Fruit fly (Drosophila melanogaster) whole organism, embryonic: ENCODE results near the gene fne.

Experiments
- Atf-2 ChIP-seq: fragments of 200-800 bp; sonication (Bioruptor generic); optimal IDR thresholded peaks from 2 replicates; lab custom pipeline; 2016; ENCODE audit warnings: missing biosample characterization, missing genetic modification characterization
- Atf3 ChIP-seq: fragments of 200-800 bp; sonication (Bioruptor generic); optimal IDR thresholded peaks from 3 replicates; lab custom pipeline; 2016; ENCODE audit warnings: missing biosample characterization, missing genetic modification characterization
- Bgb ChIP-seq: fragments of 200-800 bp; sonication (Bioruptor generic); IDR thresholded peaks from 2 replicates; pipeline ENCODE4 v1.3.6; 2022; ENCODE audit warnings: missing biosample characterization, missing genetic modification characterization; ENCODE audit not compliant: partially characterized antibody
- CG10209 ChIP-seq: fragments of 200-800 bp; sonication (Bioruptor generic); optimal IDR thresholded peaks from 3 replicates; lab custom pipeline; 2017; ENCODE audit warnings: missing biosample characterization, mild to moderate bottlenecking, missing genetic modification characterization, missing genetic modification reagents
- CG10366 ChIP-seq: fragments of 200-800 bp; sonication (Bioruptor generic); IDR thresholded peaks from 2 replicates; pipeline ENCODE4 v1.3.6; 2022; ENCODE audit warnings: missing biosample characterization, missing genetic modification characterization
- CG12659 ChIP-seq: fragments of 200-800 bp; sonication (Bioruptor generic); optimal IDR thresholded peaks from 3 replicates; lab custom pipeline; 2017; ENCODE audit warnings: mild to moderate bottlenecking, missing biosample characterization, missing genetic modification reagents, missing genetic modification characterization
- CG14710 ChIP-seq: fragments of 200-800 bp; sonication (Bioruptor generic); optimal IDR thresholded peaks from 3 replicates; lab custom pipeline; 2019; ENCODE audit warnings: missing biosample characterization, mild to moderate bottlenecking, missing genetic modification characterization, moderate library complexity
- CG17361 ChIP-seq: fragments of 200-800 bp; sonication (Bioruptor generic); IDR thresholded peaks from 3 replicates; pipeline ENCODE4 v1.3.6; 2022; ENCODE audit warnings: missing biosample characterization, missing genetic modification characterization
- CG18619 ChIP-seq: fragments of 200-800 bp; sonication (Bioruptor generic); optimal IDR thresholded peaks from 3 replicates; lab custom pipeline; 2017; ENCODE audit warnings: missing biosample characterization, mild to moderate bottlenecking, missing genetic modification characterization
- CG2129 ChIP-seq: fragments of 200-800 bp; sonication (Bioruptor generic); IDR thresholded peaks from 2 replicates; pipeline ENCODE4 v1.3.6; 2022; ENCODE audit warnings: missing biosample characterization, missing genetic modification characterization; ENCODE audit not compliant: partially characterized antibody
- CG30403 ChIP-seq: fragments of 200-800 bp; sonication (Bioruptor generic); optimal IDR thresholded peaks from 3 replicates; lab custom pipeline; 2016; ENCODE audit warnings: missing biosample characterization, missing genetic modification characterization
- CG31224 ChIP-seq: fragments of 200-800 bp; sonication (Bioruptor generic); IDR thresholded peaks from 2 replicates; pipeline ENCODE4 v1.3.6; 2022; ENCODE audit warnings: missing biosample characterization, missing genetic modification characterization
- CG6813 ChIP-seq: fragments of 200-800 bp; sonication (Bioruptor generic); optimal IDR thresholded peaks from 2 replicates; lab custom pipeline; 2017; ENCODE audit warnings: missing biosample characterization, missing genetic modification characterization, mild to moderate bottlenecking, moderate library complexity, missing genetic modification reagents
- CG9817 ChIP-seq: fragments of 200-800 bp; sonication (Bioruptor generic); optimal IDR thresholded peaks from 2 replicates; lab custom pipeline; 2018; ENCODE audit warnings: missing biosample characterization, mild to moderate bottlenecking, missing genetic modification characterization, moderate library complexity
- Doc2 ChIP-seq: fragments of 200-800 bp; sonication (Bioruptor generic); IDR thresholded peaks from 2 replicates; pipeline ENCODE4 v1.3.6; 2022; ENCODE audit warnings: missing biosample characterization, missing genetic modification characterization
- Dref ChIP-seq: fragments of 200-800 bp; sonication (Bioruptor generic); IDR thresholded peaks from 2 replicates; pipeline ENCODE4 v1.3.6; 2022; ENCODE audit warnings: missing biosample characterization, missing genetic modification characterization
- E2f2 ChIP-seq: fragments of 200-800 bp; sonication (Bioruptor generic); IDR thresholded peaks from 2 replicates; pipeline ENCODE4 v1.3.6; 2022; ENCODE audit warnings: missing biosample characterization, missing genetic modification characterization
- Ets65A ChIP-seq: fragments of 200-800 bp; sonication (Bioruptor generic); peaks from one replicate; lab custom pipeline; 2016; ENCODE audit warnings: missing biosample characterization, missing genetic modification characterization
- Gug ChIP-seq: fragments of 200-800 bp; sonication (Bioruptor generic); IDR thresholded peaks from 4 replicates; pipeline ENCODE4 v1.3.6; 2022; ENCODE audit warnings: missing biosample characterization, missing genetic modification characterization
- Hmr ChIP-seq: fragments of 200-800 bp; sonication (Bioruptor generic); optimal IDR thresholded peaks from 3 replicates; lab custom pipeline; 2017; ENCODE audit warnings: mild to moderate bottlenecking, missing biosample characterization, missing genetic modification reagents, missing genetic modification characterization
- Jarid2 ChIP-seq: fragments of 200-800 bp; sonication (Bioruptor generic); optimal IDR thresholded peaks from 3 replicates; lab custom pipeline; 2017; ENCODE audit warnings: mild to moderate bottlenecking, missing biosample characterization, missing genetic modification reagents, missing genetic modification characterization
- Kr ChIP-seq: fragments of 200-800 bp; sonication (Bioruptor generic); optimal IDR thresholded peaks from 2 replicates; lab custom pipeline; 2017; ENCODE audit warnings: missing biosample characterization, mild to moderate bottlenecking, missing genetic modification characterization
- Meics ChIP-seq: fragments of 200-800 bp; sonication (Bioruptor generic); optimal IDR thresholded peaks from 2 replicates; lab custom pipeline; 2017; ENCODE audit warnings: missing biosample characterization, mild to moderate bottlenecking, missing genetic modification characterization
- Nf-YC ChIP-seq: fragments of 200-800 bp; optimal IDR thresholded peaks from 3 replicates; lab custom pipeline; 2019; ENCODE audit warnings: missing biosample characterization, mild to moderate bottlenecking, missing genetic modification characterization, moderate library complexity
- Rx ChIP-seq: fragments of 200-800 bp; sonication (Bioruptor generic); IDR thresholded peaks from 2 replicates; pipeline ENCODE4 v1.3.6; 2022; ENCODE audit warnings: missing biosample characterization, missing genetic modification characterization
- Sin3A ChIP-seq: fragments of >200 bp; optimal IDR thresholded peaks from 2 replicates; lab custom pipeline; 2018
- Ssrp ChIP-seq: fragments of 200-800 bp; sonication (Bioruptor generic); optimal IDR thresholded peaks from 2 replicates; lab custom pipeline; 2018; ENCODE audit warnings: missing biosample characterization, mild to moderate bottlenecking, missing genetic modification characterization, moderate library complexity
- Xrp1 ChIP-seq: fragments of 200-800 bp; sonication (Bioruptor generic); IDR thresholded peaks from 2 replicates; pipeline ENCODE4 v1.3.6; 2022; ENCODE audit warnings: missing biosample characterization, missing genetic modification characterization
- al ChIP-seq: fragments of 200-800 bp; sonication (Bioruptor generic); IDR thresholded peaks from 2 replicates; pipeline ENCODE4 v1.3.6; 2022; ENCODE audit warnings: missing biosample characterization, missing genetic modification characterization
- aop ChIP-seq: fragments of 200-800 bp; sonication (Bioruptor generic); IDR thresholded peaks from 2 replicates; pipeline ENCODE4 v1.3.6; 2022; ENCODE audit warnings: missing biosample characterization, missing genetic modification characterization
- bbx ChIP-seq: fragments of 200-800 bp; sonication (Bioruptor generic); IDR thresholded peaks from 2 replicates; pipeline ENCODE4 v1.3.6; 2022; ENCODE audit warnings: missing biosample characterization, missing genetic modification characterization; ENCODE audit not compliant: partially characterized antibody
- cas ChIP-seq: fragments of 200-800 bp; sonication (Bioruptor generic); IDR thresholded peaks from 2 replicates; pipeline ENCODE4 v1.3.6; 2022; ENCODE audit warnings: missing biosample characterization, missing genetic modification characterization
- cato ChIP-seq: fragments of 200-800 bp; sonication (Bioruptor generic); optimal IDR thresholded peaks from 2 replicates; lab custom pipeline; 2016; ENCODE audit warnings: missing biosample characterization, missing genetic modification characterization, borderline replicate concordance
- da ChIP-seq: fragments of 200-800 bp; sonication (Bioruptor generic); optimal IDR thresholded peaks from 2 replicates; lab custom pipeline; 2016; ENCODE audit warnings: missing biosample characterization, missing genetic modification characterization
- ftz-f1 ChIP-seq: fragments of 200-800 bp; sonication (Bioruptor generic); optimal IDR thresholded peaks from 2 replicates; lab custom pipeline; 2016; ENCODE audit warnings: missing biosample characterization, missing genetic modification characterization
- jumu ChIP-seq: fragments of 200-800 bp; sonication (Bioruptor generic); optimal IDR thresholded peaks from 3 replicates; lab custom pipeline; 2016; ENCODE audit warnings: missing biosample characterization, missing genetic modification characterization
- lov ChIP-seq, 2 experiments: fragments of 200-800 bp in 1 of 2; fragments of >200 bp in 1 of 2; sonication (Bioruptor generic) in 1 of 2; IDR thresholded peaks in 1 of 2; optimal IDR thresholded peaks in 1 of 2; 2 replicates in 1 of 2; 3 replicates in 1 of 2; pipeline versions ENCODE4 v1.3.6 to Lab custom; 2017 to 2022; ENCODE audit warnings: missing biosample characterization in 1 of 2, missing genetic modification characterization in 1 of 2
- luna ChIP-seq: fragments of 200-800 bp; sonication (Bioruptor generic); optimal IDR thresholded peaks from 2 replicates; lab custom pipeline; 2016; ENCODE audit warnings: missing biosample characterization, missing genetic modification characterization
- maf-S ChIP-seq: fragments of 200-800 bp; sonication (Bioruptor generic); optimal IDR thresholded peaks from 2 replicates; lab custom pipeline; 2016; ENCODE audit warnings: missing biosample characterization, missing genetic modification characterization
- nerfin-2 ChIP-seq: fragments of 200-800 bp; sonication (Bioruptor generic); IDR thresholded peaks from 2 replicates; pipeline ENCODE4 v1.3.6; 2022; ENCODE audit warnings: missing biosample characterization, missing genetic modification characterization; ENCODE audit not compliant: partially characterized antibody
- odd ChIP-seq: fragments of 200-800 bp; sonication (Bioruptor generic); optimal IDR thresholded peaks from 2 replicates; lab custom pipeline; 2017; ENCODE audit warnings: missing biosample characterization, mild to moderate bottlenecking, missing genetic modification characterization
- pzg ChIP-seq: fragments of 200-800 bp; sonication (Bioruptor generic); optimal IDR thresholded peaks from 3 replicates; lab custom pipeline; 2018; ENCODE audit warnings: missing biosample characterization, mild to moderate bottlenecking, missing genetic modification characterization, moderate library complexity
- rib ChIP-seq: fragments of 200-800 bp; sonication (Bioruptor generic); IDR thresholded peaks from 2 replicates; pipeline ENCODE4 v1.3.6; 2022; ENCODE audit warnings: missing biosample characterization, missing genetic modification characterization
- ssp ChIP-seq: fragments of 200-800 bp; sonication (Bioruptor generic); IDR thresholded peaks from 2 replicates; pipeline ENCODE4 v1.3.6; 2022; ENCODE audit warnings: missing biosample characterization, missing genetic modification characterization
- tna ChIP-seq: fragments of 200-800 bp; sonication (Bioruptor generic); IDR thresholded peaks from 2 replicates; pipeline ENCODE4 v1.3.6; 2022; ENCODE audit warnings: missing biosample characterization, missing genetic modification characterization; ENCODE audit not compliant: partially characterized antibody
- unc-4 ChIP-seq: fragments of 200-800 bp; sonication (Bioruptor generic); IDR thresholded peaks from 2 replicates; pipeline ENCODE4 v1.3.6; 2022; ENCODE audit warnings: missing biosample characterization, missing genetic modification characterization; ENCODE audit not compliant: partially characterized antibody
- zen ChIP-seq: fragments of 200-800 bp; sonication (Bioruptor generic); optimal IDR thresholded peaks from 3 replicates; lab custom pipeline; 2018; ENCODE audit warnings: missing biosample characterization, mild to moderate bottlenecking, missing genetic modification characterization, moderate library complexity

Gene fne

dm6 chrX:12906914-12907313, 10.4 kb upstream of the fne start, which contains the start of gene mRpL49 (continued):
- no peak for TF ChIP-seq jumu
- no peak for TF ChIP-seq Hmr (GFP tag; lab: Kevin White, UChicago)
- TF ChIP-seq nerfin-2 (GFP tag; lab: Robert Waterston, UW) = 0 out of 2 replicates have a peak, but pooled peaks have one; percentile 43
- no peak for TF ChIP-seq cato (GFP tag; lab: Kevin White, UChicago)
- no peak for TF ChIP-seq Meics
- no peak for TF ChIP-seq Rx (GFP tag; lab: Robert Waterston, UW)
- no peak for TF ChIP-seq lov (optimal IDR thresholded peaks at IDR 0.05; lab: Kevin White, UChicago)
- no peak for TF ChIP-seq lov (GFP tag; IDR thresholded peaks at IDR 0.05; lab: Robert Waterston, UW)
- TF ChIP-seq maf-S (GFP tag; lab: Kevin White, UChicago) = no peak
- TF ChIP-seq Dref (GFP tag; lab: Robert Waterston, UW) = peak; percentile 71
- no peak for TF ChIP-seq unc-4 (GFP tag; lab: Robert Waterston, UW)
- TF ChIP-seq Atf3 (GFP tag; lab: Kevin White, UChicago) = no peak
- TF ChIP-seq cas = no peak
- TF ChIP-seq rib (GFP tag; lab: Robert Waterston, UW) = no peak
- no peak for TF ChIP-seq CG9817 (tag; lab: Kevin White, UChicago)
- TF ChIP-seq CG6813 = no peak
- no peak for TF ChIP-seq Sin3A (lab: Kevin White, UChicago)
- TF ChIP-seq da (GFP tag; lab: Kevin White, UChicago) = no peak
- TF ChIP-seq bbx (GFP tag; lab: Robert Waterston, UW) = peak; percentile 59
- TF ChIP-seq CG18619 (GFP tag; lab: Kevin White, UChicago) = no peak
- no peak for TF ChIP-seq Jarid2 (GFP tag; lab: Kevin White, UChicago)
- TF ChIP-seq Xrp1 (GFP tag; lab: Robert Waterston, UW) = no peak

DNA sequence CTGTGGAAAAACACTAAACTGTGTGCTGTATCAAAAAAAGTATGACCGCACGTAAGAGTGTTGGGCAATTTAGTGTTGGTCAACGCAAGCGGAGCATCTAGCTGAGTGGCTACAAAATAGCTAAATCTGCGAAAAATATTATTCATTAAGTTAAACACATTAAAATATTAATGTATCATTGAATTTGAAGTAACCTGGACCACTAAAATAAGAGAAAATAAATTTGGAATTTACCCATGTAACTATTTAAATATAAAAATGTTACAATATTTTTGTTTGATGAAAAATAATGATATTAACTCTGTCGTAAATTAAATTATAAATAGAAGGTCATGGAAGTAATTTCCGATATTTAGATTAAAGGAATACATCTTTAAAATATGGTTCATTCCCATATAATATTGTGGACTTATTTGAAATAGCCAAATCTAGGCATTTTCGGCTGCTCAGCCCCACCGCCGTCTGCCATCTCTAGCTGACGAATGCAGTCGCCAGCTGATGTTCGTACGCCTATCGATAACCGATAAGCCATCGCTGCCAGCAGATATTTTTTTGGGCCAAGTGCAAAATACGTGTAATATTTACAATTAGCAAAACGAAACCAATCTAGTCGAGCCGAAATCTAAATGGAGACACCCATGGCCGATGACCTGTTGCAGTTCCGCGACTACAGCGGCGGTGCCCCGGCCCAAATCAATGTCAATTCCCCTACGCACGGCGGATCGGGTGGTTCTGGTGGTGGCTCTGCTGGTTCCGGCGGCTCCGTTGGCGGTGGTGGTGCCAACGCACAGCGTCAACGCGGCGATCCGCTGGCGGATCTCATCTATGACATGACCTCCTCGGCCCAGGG, 7.5 kb upstream of the fne start, which contains the start of the genes Brms1 and CG4645:
Gene Brms1, minus strand, starts transcription at position 46 of the 850 bp plus-strand sequence.
Gene CG4645, plus strand, starts transcription at position 377 of the 850 bp plus-strand sequence.
- no peak for TF ChIP-seq aop (GFP tag; lab: Robert Waterston, UW)
- TF ChIP-seq al (GFP tag; lab: Robert Waterston, UW) = no peak
- TF ChIP-seq CG14710 = peak; percentile 67
- TF ChIP-seq Dref (GFP tag; lab: Robert Waterston, UW) = peak; percentile 69
- TF ChIP-seq pzg (GFP tag; lab: Kevin White, UChicago) = peak; percentile 34
- peak; percentile 16; the same call in 1 of the 2 replicates for TF ChIP-seq CG10366 (GFP tag; lab: Robert Waterston, UW)
- peak; percentile 72 for TF ChIP-seq CG12659
- no peak for TF ChIP-seq tna
- peak; percentile 52 for TF ChIP-seq Hmr (GFP tag; lab: Kevin White, UChicago)
- TF ChIP-seq luna (GFP tag; lab: Kevin White, UChicago) = no peak
- peak; percentile 66 for TF ChIP-seq Nf-YC (tag; lab: Kevin White, UChicago)
- peak; percentile 92 for TF ChIP-seq Ets65A (GFP tag; lab: Kevin White, UChicago)
- no peak for TF ChIP-seq odd (GFP tag; lab: Kevin White, UChicago)
- no peak for TF ChIP-seq Atf-2 (GFP tag; lab: Kevin White, UChicago)
- TF ChIP-seq CG2129 (GFP tag; lab: Robert Waterston, UW) = no peak
- TF ChIP-seq Doc2 = no peak
- peak; percentile 83 for TF ChIP-seq CG17361 (GFP tag; lab: Robert Waterston, UW)
- TF ChIP-seq CG31224 = no peak
- no peak for TF ChIP-seq Kr (GFP tag; lab: Kevin White, UChicago)
- TF ChIP-seq Ssrp (tag; lab: Kevin White, UChicago) = peak; percentile 34
- no peak for TF ChIP-seq zen (tag; lab: Kevin White, UChicago)
- peak; percentile 65; the same call in 2 of the 4 replicates for TF ChIP-seq Gug (GFP tag; lab: Robert Waterston, UW)
- TF ChIP-seq CG10209 (GFP tag; lab: Kevin White, UChicago) = peak; percentile 56
- TF ChIP-seq Bgb = peak; percentile 33; the same call in 1 of the 2 replicates
- peak; percentile 48; the same call in 1 of the 2 replicates for TF ChIP-seq ssp (GFP tag; lab: Robert Waterston, UW)
- peak; percentile 12; the same call in 1 of the 2 replicates for TF ChIP-seq E2f2 (GFP tag; lab: Robert Waterston, UW)
- TF ChIP-seq ftz-f1 (GFP tag; lab: Kevin White, UChicago) = no peak
- TF ChIP-seq CG30403 (GFP tag; lab: Kevin White, UChicago) = peak; percentile 79
